Fruit fly (Drosophila melanogaster): ENCODE data around the gene CG34112.
A peak's percentile ranks its signal among the peaks of the same experiment; 100 is the strongest.

Gene CG34112

DNA sequence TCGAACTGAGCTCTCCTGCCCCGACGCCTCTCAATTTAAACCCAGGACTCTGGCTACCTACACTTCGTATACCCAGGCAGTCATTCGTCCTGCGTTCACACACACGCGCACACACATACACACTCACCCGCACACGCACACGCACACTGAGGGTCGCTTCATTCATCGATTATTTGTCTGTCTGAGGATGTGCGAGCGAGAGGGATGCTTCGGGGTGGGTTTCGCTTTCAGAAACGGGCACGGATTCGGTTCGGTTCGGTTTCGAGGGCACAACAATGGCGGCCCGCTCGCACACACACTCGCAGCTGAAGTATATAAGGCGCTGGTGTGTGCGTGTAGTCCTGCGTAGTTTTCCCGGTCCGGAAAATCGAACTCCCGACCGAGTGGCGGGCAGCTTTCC is 47.4 kb downstream of the CG34112 start, which contains the start of gene hkb (continued):
- TF ChIP-seq CG1832 (GFP tag; optimal IDR thresholded peaks at IDR 0.05) (peak; percentile 81), kni (GFP tag; optimal IDR thresholded peaks at IDR 0.05) (peak; percentile 34), CG15479 (GFP tag; optimal IDR thresholded peaks at IDR 0.05) (peak; percentile 51), cad (GFP tag; optimal IDR thresholded peaks at IDR 0.05) (peak; percentile 15), Nf-YB (GFP tag; optimal IDR thresholded peaks at IDR 0.05) (peak; percentile 94), CG6765 (GFP tag; optimal IDR thresholded peaks at IDR 0.05) (no peak)
